Fruit fly (Drosophila melanogaster) whole organism, embryonic: ENCODE results near the gene ebd1.
A peak's percentile ranks its signal among the peaks of the same experiment; 100 is the strongest.

Experiments used
- CG10366 ChIP-seq: fragments of 200-800 bp; sonication (Bioruptor generic); IDR thresholded peaks from 2 replicates; pipeline ENCODE4 v1.3.6; 2022; ENCODE audit warnings: missing biosample characterization, missing genetic modification characterization
- CG11560 ChIP-seq: fragments of 200-800 bp; sonication (Bioruptor generic); IDR thresholded peaks from 3 replicates; pipeline ENCODE4 v1.3.6; 2022; ENCODE audit warnings: missing biosample characterization, missing genetic modification characterization
- CG11696 ChIP-seq: fragments of 200-800 bp; sonication (Bioruptor generic); IDR thresholded peaks from 2 replicates; pipeline ENCODE4 v1.3.6; 2022; ENCODE audit warnings: missing biosample characterization, missing genetic modification characterization
- CG11723 ChIP-seq: fragments of 200-800 bp; sonication (Bioruptor generic); optimal IDR thresholded peaks from 2 replicates; lab custom pipeline; 2017; ENCODE audit warnings: missing biosample characterization, mild to moderate bottlenecking, missing genetic modification characterization
- CG13296 ChIP-seq: fragments of 200-800 bp; sonication (Bioruptor generic); optimal IDR thresholded peaks from 3 replicates; lab custom pipeline; 2018; ENCODE audit warnings: missing biosample characterization, mild to moderate bottlenecking, missing genetic modification characterization
- CG13624 ChIP-seq: fragments of 200-800 bp; sonication (Bioruptor generic); optimal IDR thresholded peaks from 2 replicates; lab custom pipeline; 2016; ENCODE audit warnings: missing biosample characterization, missing genetic modification characterization
- CG14441 ChIP-seq: fragments of 200-800 bp; sonication (Bioruptor generic); IDR thresholded peaks from 2 replicates; pipeline ENCODE4 v1.3.6; 2022; ENCODE audit warnings: missing biosample characterization, missing genetic modification characterization
- CG14860 ChIP-seq: fragments of 200-800 bp; sonication (Bioruptor generic); IDR thresholded peaks from 3 replicates; pipeline ENCODE4 v1.3.6; 2022; ENCODE audit warnings: missing biosample characterization, missing genetic modification characterization; ENCODE audit not compliant: partially characterized antibody
- CG1792 ChIP-seq: fragments of 200-800 bp; sonication (Bioruptor generic); optimal IDR thresholded peaks from 2 replicates; lab custom pipeline; 2016; ENCODE audit warnings: missing biosample characterization, missing genetic modification characterization
- CG1832 ChIP-seq: fragments of 200-800 bp; sonication (Bioruptor generic); optimal IDR thresholded peaks from 2 replicates; lab custom pipeline; 2017; ENCODE audit warnings: missing biosample characterization, mild to moderate bottlenecking, missing genetic modification characterization, inconsistent platforms
- CG18599 ChIP-seq: fragments of 200-800 bp; sonication (Bioruptor generic); optimal IDR thresholded peaks from 3 replicates; lab custom pipeline; 2017; ENCODE audit warnings: missing biosample characterization, missing genetic modification characterization, mild to moderate bottlenecking, moderate library complexity, missing genetic modification reagents
- CG18619 ChIP-seq: fragments of 200-800 bp; sonication (Bioruptor generic); optimal IDR thresholded peaks from 3 replicates; lab custom pipeline; 2017; ENCODE audit warnings: missing biosample characterization, mild to moderate bottlenecking, missing genetic modification characterization
- CG2120 ChIP-seq: fragments of 200-800 bp; sonication (Bioruptor generic); optimal IDR thresholded peaks from 3 replicates; lab custom pipeline; 2016; ENCODE audit warnings: missing biosample characterization, missing genetic modification characterization
- CG2199 ChIP-seq: fragments of 200-800 bp; sonication (Bioruptor generic); IDR thresholded peaks from 3 replicates; pipeline ENCODE4 v1.3.6; 2022; ENCODE audit warnings: missing biosample characterization, missing genetic modification characterization
- CG2202 ChIP-seq: fragments of 200-800 bp; sonication (Bioruptor generic); optimal IDR thresholded peaks from 2 replicates; lab custom pipeline; 2018; ENCODE audit warnings: missing biosample characterization, mild to moderate bottlenecking, missing genetic modification characterization
- CG30431 ChIP-seq: fragments of 200-800 bp; sonication (Bioruptor generic); optimal IDR thresholded peaks from 2 replicates; lab custom pipeline; 2017; ENCODE audit warnings: missing biosample characterization, missing genetic modification characterization
- CG31441 ChIP-seq: fragments of 200-800 bp; sonication (Bioruptor generic); IDR thresholded peaks from 2 replicates; pipeline ENCODE4 v1.3.6; 2022; ENCODE audit warnings: missing biosample characterization, missing genetic modification characterization
- CG6175 ChIP-seq: fragments of 200-800 bp; sonication (Bioruptor generic); IDR thresholded peaks from 3 replicates; pipeline ENCODE4 v1.3.6; 2022; ENCODE audit warnings: missing biosample characterization, missing genetic modification characterization
- CG7372 ChIP-seq: fragments of 200-800 bp; sonication (Bioruptor generic); IDR thresholded peaks from 2 replicates; pipeline ENCODE4 v1.3.6; 2022; ENCODE audit warnings: missing biosample characterization, missing genetic modification characterization
- CG7556 ChIP-seq: fragments of 200-800 bp; sonication (Bioruptor generic); optimal IDR thresholded peaks from 2 replicates; lab custom pipeline; 2017; ENCODE audit warnings: missing biosample characterization, mild to moderate bottlenecking, missing genetic modification characterization
- CG8359 ChIP-seq: fragments of 200-800 bp; sonication (Bioruptor generic); optimal IDR thresholded peaks from 2 replicates; lab custom pipeline; 2017; ENCODE audit warnings: missing biosample characterization, mild to moderate bottlenecking, missing genetic modification characterization, borderline replicate concordance
- CG9609 ChIP-seq: fragments of 200-800 bp; sonication (Bioruptor generic); optimal IDR thresholded peaks from 3 replicates; lab custom pipeline; 2016; ENCODE audit warnings: missing biosample characterization, missing genetic modification characterization
- CG9727 ChIP-seq: fragments of 200-800 bp; sonication (Bioruptor generic); optimal IDR thresholded peaks from 3 replicates; lab custom pipeline; 2017; ENCODE audit warnings: missing biosample characterization, mild to moderate bottlenecking, missing genetic modification characterization
- CG9797 ChIP-seq: fragments of 200-800 bp; sonication (Bioruptor generic); optimal IDR thresholded peaks from 3 replicates; lab custom pipeline; 2018; ENCODE audit warnings: missing biosample characterization, mild to moderate bottlenecking, missing genetic modification characterization
- CG9817 ChIP-seq: fragments of 200-800 bp; sonication (Bioruptor generic); optimal IDR thresholded peaks from 2 replicates; lab custom pipeline; 2018; ENCODE audit warnings: missing biosample characterization, mild to moderate bottlenecking, missing genetic modification characterization, moderate library complexity
- Chrac-16 ChIP-seq: fragments of 200-800 bp; sonication (Bioruptor generic); optimal IDR thresholded peaks from 3 replicates; lab custom pipeline; 2016; ENCODE audit warnings: missing biosample characterization, missing genetic modification characterization
- Dbx ChIP-seq: fragments of 200-800 bp; sonication (Bioruptor generic); IDR thresholded peaks from 3 replicates; pipeline ENCODE4 v1.3.6; 2022; ENCODE audit warnings: missing biosample characterization, missing genetic modification characterization
- Deaf1 ChIP-seq: fragments of 200-800 bp; optimal IDR thresholded peaks from 3 replicates; lab custom pipeline; 2019; ENCODE audit warnings: missing biosample characterization, mild to moderate bottlenecking, missing genetic modification characterization, moderate library complexity
- Doc2 ChIP-seq: fragments of 200-800 bp; sonication (Bioruptor generic); IDR thresholded peaks from 2 replicates; pipeline ENCODE4 v1.3.6; 2022; ENCODE audit warnings: missing biosample characterization, missing genetic modification characterization
- Ets65A ChIP-seq: fragments of 200-800 bp; sonication (Bioruptor generic); peaks from one replicate; lab custom pipeline; 2016; ENCODE audit warnings: missing biosample characterization, missing genetic modification characterization
- Fer3 ChIP-seq: fragments of 200-800 bp; sonication (Bioruptor generic); optimal IDR thresholded peaks from 2 replicates; lab custom pipeline; 2018; ENCODE audit warnings: missing biosample characterization, mild to moderate bottlenecking, missing genetic modification characterization, moderate library complexity
- HLH4C ChIP-seq: fragments of 200-800 bp; sonication (Bioruptor generic); IDR thresholded peaks from 3 replicates; pipeline ENCODE4 v1.3.6; 2022; ENCODE audit warnings: missing biosample characterization, missing genetic modification characterization; ENCODE audit not compliant: partially characterized antibody
- Hey ChIP-seq: fragments of 200-800 bp; sonication (Bioruptor generic); optimal IDR thresholded peaks from 3 replicates; lab custom pipeline; 2018; ENCODE audit warnings: missing biosample characterization, mild to moderate bottlenecking, missing genetic modification characterization
- HmgD ChIP-seq: fragments of 200-800 bp; sonication (Bioruptor generic); optimal IDR thresholded peaks from 3 replicates; lab custom pipeline; 2016; ENCODE audit warnings: missing biosample characterization, missing genetic modification characterization
- Nf-YB ChIP-seq: fragments of 200-800 bp; sonication (Bioruptor generic); optimal IDR thresholded peaks from 3 replicates; lab custom pipeline; 2019; ENCODE audit warnings: missing biosample characterization, mild to moderate bottlenecking, missing genetic modification characterization, moderate library complexity
- Opbp ChIP-seq: fragments of 200-800 bp; sonication (Bioruptor generic); IDR thresholded peaks from 3 replicates; pipeline ENCODE4 v1.3.6; 2022; ENCODE audit warnings: missing biosample characterization, missing genetic modification characterization; ENCODE audit not compliant: partially characterized antibody
- YL-1 ChIP-seq: fragments of 200-800 bp; sonication (Bioruptor generic); optimal IDR thresholded peaks from 3 replicates; lab custom pipeline; 2017; ENCODE audit warnings: missing biosample characterization, mild to moderate bottlenecking, missing genetic modification characterization
- bbx ChIP-seq: fragments of 200-800 bp; sonication (Bioruptor generic); IDR thresholded peaks from 2 replicates; pipeline ENCODE4 v1.3.6; 2022; ENCODE audit warnings: missing biosample characterization, missing genetic modification characterization; ENCODE audit not compliant: partially characterized antibody
- cato ChIP-seq: fragments of 200-800 bp; sonication (Bioruptor generic); optimal IDR thresholded peaks from 2 replicates; lab custom pipeline; 2016; ENCODE audit warnings: missing biosample characterization, missing genetic modification characterization, borderline replicate concordance
- dmrt99B ChIP-seq: fragments of 200-800 bp; sonication (Bioruptor generic); optimal IDR thresholded peaks from 2 replicates; lab custom pipeline; 2018; ENCODE audit warnings: missing biosample characterization, mild to moderate bottlenecking, missing genetic modification characterization, moderate library complexity
- hkb ChIP-seq, 2 experiments: fragments of 200-800 bp in 1 of 2; fragments of >200 bp in 1 of 2; sonication (Bioruptor generic) in 1 of 2; IDR thresholded peaks in 1 of 2; optimal IDR thresholded peaks in 1 of 2; 2 replicates each; pipeline versions ENCODE4 v1.3.6 to Lab custom; 2017 to 2022; ENCODE audit warnings: missing biosample characterization in 1 of 2, missing genetic modification characterization in 1 of 2
- insv ChIP-seq, 2 experiments: fragments of 200-800 bp; sonication (Bioruptor generic); optimal IDR thresholded peaks; 3 replicates each; lab custom pipeline; 2016 to 2018; ENCODE audit warnings: missing biosample characterization in 2 of 2, missing genetic modification characterization in 2 of 2
- otp ChIP-seq: fragments of 200-800 bp; sonication (Bioruptor generic); IDR thresholded peaks from 3 replicates; pipeline ENCODE4, ENCODE4 v1.3.6; 2022; ENCODE audit warnings: missing biosample characterization, missing genetic modification characterization
- psq ChIP-seq: fragments of 200-800 bp; sonication (Bioruptor generic); optimal IDR thresholded peaks from 2 replicates; lab custom pipeline; 2017; ENCODE audit warnings: missing biosample characterization, missing genetic modification characterization
- tll ChIP-seq, 2 experiments: fragments of 200-800 bp in 1 of 2; fragments of >200 bp in 1 of 2; sonication (Bioruptor generic) in 1 of 2; optimal IDR thresholded peaks; 2 replicates each; lab custom pipeline; 2017 to 2019; ENCODE audit warnings: missing biosample characterization in 2 of 2, missing genetic modification characterization in 2 of 2, mild to moderate bottlenecking in 1 of 2, moderate library complexity in 1 of 2
- tna ChIP-seq: fragments of 200-800 bp; sonication (Bioruptor generic); IDR thresholded peaks from 2 replicates; pipeline ENCODE4 v1.3.6; 2022; ENCODE audit warnings: missing biosample characterization, missing genetic modification characterization; ENCODE audit not compliant: partially characterized antibody
- ttk ChIP-seq: fragments of 200-800 bp; sonication (Bioruptor generic); IDR thresholded peaks from 2 replicates; pipeline ENCODE4 v2.1.2; 2022; ENCODE audit warnings: missing biosample characterization, missing genetic modification characterization

Gene ebd1

dm6 chr3L:711839-712553 is 26.6 kb upstream of the ebd1 start, which contains the start of gene CG13896 (continued):
- TF ChIP-seq CG9727 (GFP tag; lab: Kevin White, UChicago) (peak; percentile 87), CG18619 (GFP tag; lab: Kevin White, UChicago) (peak; percentile 80), CG11696 (GFP tag; lab: Robert Waterston, UW) (no peak), CG18599 (GFP tag; lab: Kevin White, UChicago) (peak; percentile 82), YL-1 (GFP tag; lab: Kevin White, UChicago) (peak; percentile 29), CG14860 (peak; percentile 60; the same call in 1 of the 3 replicates), dmrt99B (tag; lab: Kevin White, UChicago) (peak; percentile 78), CG8359 (GFP tag; lab: Kevin White, UChicago) (peak; percentile 40), Deaf1 (tag; lab: Kevin White, UChicago) (peak; percentile 47), CG2202 (tag; lab: Kevin White, UChicago) (peak; percentile 53), Nf-YB (peak; percentile 50), tna (GFP tag; lab: Robert Waterston, UW) (peak; percentile 40; the same call in 1 of the 2 replicates), insv (GFP tag; optimal IDR thresholded peaks at IDR 0.05; lab: Kevin White, UChicago) (peak in 1 of 2 experiments; percentile 81), Fer3 (tag; lab: Kevin White, UChicago) (peak; percentile 81), ttk (GFP tag; lab: Robert Waterston, UW) (peak; percentile 85), CG1832 (GFP tag; lab: Kevin White, UChicago) (no peak), CG13296 (GFP tag; lab: Kevin White, UChicago) (peak; percentile 63), hkb (optimal IDR thresholded peaks at IDR 0.05; lab: Kevin White, UChicago) (peak; percentile 54), hkb (GFP tag; IDR thresholded peaks at IDR 0.05; lab: Robert Waterston, UW) (peak; percentile 69), CG9609 (GFP tag; lab: Kevin White, UChicago) (peak; percentile 87), CG11560 (peak; percentile 78; the same call in 2 of the 3 replicates), Opbp (GFP tag; lab: Robert Waterston, UW) (peak; percentile 61), Doc2 (0 out of 2 replicates have a peak, but pooled peaks have one; percentile 25), tll (GFP tag; optimal IDR thresholded peaks at IDR 0.05; lab: Kevin White, UChicago) (no peak), Chrac-16 (GFP tag; lab: Kevin White, UChicago) (peak; percentile 94), otp (peak; percentile 81; the same call in 2 of the 3 replicates), Hey (tag; lab: Kevin White, UChicago) (peak; percentile 36), CG30431 (GFP tag; lab: Kevin White, UChicago) (peak; percentile 84), CG14441 (peak; percentile 84), HmgD (peak; percentile 90), Dbx (GFP tag; lab: Robert Waterston, UW) (peak; percentile 88), Ets65A (GFP tag; lab: Kevin White, UChicago) (peak; percentile 100), bbx (peak; percentile 70), CG13624 (GFP tag; lab: Kevin White, UChicago) (peak; percentile 85), CG9797 (GFP tag; lab: Kevin White, UChicago) (peak; percentile 21), CG7372 (GFP tag; lab: Robert Waterston, UW) (peak; percentile 16; the same call in 1 of the 2 replicates), CG31441 (GFP tag; lab: Robert Waterston, UW) (peak; percentile 83), CG1792 (GFP tag; lab: Kevin White, UChicago) (peak; percentile 78), CG2120 (peak; percentile 91), CG2199 (GFP tag; lab: Robert Waterston, UW) (peak; percentile 97), CG9817 (tag; lab: Kevin White, UChicago) (peak; percentile 93), psq (GFP tag; lab: Kevin White, UChicago) (peak; percentile 70), HLH4C (peak; percentile 66; the same call in 2 of the 3 replicates), CG6175 (GFP tag; lab: Robert Waterston, UW) (peak; percentile 87; the same call in 2 of the 3 replicates), CG10366 (GFP tag; lab: Robert Waterston, UW) (peak; percentile 83), CG11723 (GFP tag; lab: Kevin White, UChicago) (peak; percentile 54), CG7556 (GFP tag; lab: Kevin White, UChicago) (peak; percentile 85), cato (GFP tag; lab: Kevin White, UChicago) (peak; percentile 76)
